Fruit fly (Drosophila melanogaster): ENCODE data around the gene Ranbp21.

The Ranbp21 gene

dm6 chrX:19615990-19616663 lies 35.9 kb downstream of the Ranbp21 start, which contains the start of gene CG14210 (continued):
- TF ChIP-seq sim (GFP tag; IDR thresholded peaks at IDR 0.05) (no peak), CG7963 (GFP tag; IDR thresholded peaks at IDR 0.05; ENCODE audit: partially characterized antibody) (peak; percentile 66; the same call in 2 of the 3 replicates), Myb (GFP tag; optimal IDR thresholded peaks at IDR 0.05) (no peak), CG6791 (GFP tag; IDR thresholded peaks at IDR 0.05; ENCODE audit: partially characterized antibody) (peak; percentile 75; the same call in 2 of the 3 replicates), CG14965 (GFP tag; optimal IDR thresholded peaks at IDR 0.05; ENCODE audit: borderline replicate concordance) (no peak), CG2875 (GFP tag; optimal IDR thresholded peaks at IDR 0.05) (no peak), ato (GFP tag; IDR thresholded peaks at IDR 0.05; ENCODE audit: partially characterized antibody) (peak; percentile 69), rib (GFP tag; IDR thresholded peaks at IDR 0.05) (no peak), tna (GFP tag; IDR thresholded peaks at IDR 0.05; ENCODE audit: partially characterized antibody) (peak; percentile 83), CG18262 (tag; optimal IDR thresholded peaks at IDR 0.05) (no peak), CG13287 (GFP tag; IDR thresholded peaks at IDR 0.05; ENCODE audit: partially characterized antibody) (peak; percentile 71), CG7271 (tag; optimal IDR thresholded peaks at IDR 0.05) (no peak), CG31224 (GFP tag; IDR thresholded peaks at IDR 0.05) (no peak), dmrt99B (tag; optimal IDR thresholded peaks at IDR 0.05) (no peak), HmgD (GFP tag; optimal IDR thresholded peaks at IDR 0.05) (no peak), cg (GFP tag; optimal IDR thresholded peaks at IDR 0.05) (no peak), CG32767 (GFP tag; IDR thresholded peaks at IDR 0.05) (no peak), Nf-YA (GFP tag; IDR thresholded peaks at IDR 0.05) (no peak), bigmax (GFP tag; optimal IDR thresholded peaks at IDR 0.05) (no peak), Dfd (GFP tag; optimal IDR thresholded peaks at IDR 0.05) (no peak), Nf-YC (tag; optimal IDR thresholded peaks at IDR 0.05) (no peak), zen2 (GFP tag; IDR thresholded peaks at IDR 0.05; ENCODE audit: partially characterized antibody) (peak; percentile 78), CG8359 (GFP tag; optimal IDR thresholded peaks at IDR 0.05; ENCODE audit: borderline replicate concordance) (no peak), CG2889 (GFP tag; IDR thresholded peaks at IDR 0.05) (no peak), p53 (GFP tag; optimal IDR thresholded peaks at IDR 0.05) (no peak), chn (GFP tag; optimal IDR thresholded peaks at IDR 0.05) (no peak), gem (tag; optimal IDR thresholded peaks at IDR 0.05) (no peak), Eip74EF (GFP tag; optimal IDR thresholded peaks at IDR 0.05) (no peak), CG13894 (tag; optimal IDR thresholded peaks at IDR 0.05) (no peak), Fer3 (tag; optimal IDR thresholded peaks at IDR 0.05) (no peak), nau (GFP tag; optimal IDR thresholded peaks at IDR 0.05) (no peak), gro (GFP tag; optimal IDR thresholded peaks at IDR 0.05) (no peak), crol (GFP tag; IDR thresholded peaks at IDR 0.05) (no peak), CG9932 (GFP tag; IDR thresholded peaks at IDR 0.05) (no peak), CG17361 (GFP tag; IDR thresholded peaks at IDR 0.05) (no peak), CG9215 (GFP tag; IDR thresholded peaks at IDR 0.05) (no peak), CG16813 (GFP tag; IDR thresholded peaks at IDR 0.05; ENCODE audit: partially characterized antibody) (peak; percentile 62), B-H2 (GFP tag; optimal IDR thresholded peaks at IDR 0.05) (no peak), ash1 (GFP tag; optimal IDR thresholded peaks at IDR 0.05) (no peak), CG42726 (GFP tag; IDR thresholded peaks at IDR 0.05; ENCODE audit: partially characterized antibody) (no peak), CG30403 (GFP tag; optimal IDR thresholded peaks at IDR 0.05) (no peak), hbn (GFP tag; IDR thresholded peaks at IDR 0.05; ENCODE audit: partially characterized antibody) (peak; percentile 60), CG6683 (GFP tag; optimal IDR thresholded peaks at IDR 0.05) (no peak), CG3281 (GFP tag; optimal IDR thresholded peaks at IDR 0.05) (no peak), pb (GFP tag; optimal IDR thresholded peaks at IDR 0.05) (no peak), HmgZ (tag; optimal IDR thresholded peaks at IDR 0.05) (peak; percentile 7), knrl (GFP tag; IDR thresholded peaks at IDR 0.05; ENCODE audit: partially characterized antibody) (peak; percentile 45; the same call in 2 of the 3 replicates), cwo (GFP tag; optimal IDR thresholded peaks at IDR 0.05) (peak; percentile 77)

All from whole organism, embryonic.